Worm (Caenorhabditis elegans) whole organism, L4 larva: ENCODE results near the gene mxl-3.

Experiments
- F10B5.3 ChIP-seq: sonication (generic microtip); optimal IDR thresholded peaks from 2 replicates; lab custom pipeline; 2016; ENCODE audit warnings: mild to moderate bottlenecking, missing genetic modification characterization, missing compliant biosample characterization
- ZK546.5 ChIP-seq, 2 experiments: sonication (generic microtip); optimal IDR thresholded peaks; 2 replicates each; lab custom pipeline; 2017; ENCODE audit warnings: missing biosample characterization in 2 of 2, missing genetic modification characterization in 2 of 2
- ama-1 ChIP-seq: fragments of 150-350 bp; optimal IDR thresholded peaks from 2 replicates; lab custom pipeline; 2014; ENCODE audit warnings: inconsistent platforms, mixed read lengths
- arid-1 ChIP-seq: fragments of 200-800 bp; sonication (Bioruptor generic); conservative IDR thresholded peaks from 2 replicates; pipeline ENCODE4 v1.3.6; 2022; ENCODE audit warnings: missing genetic modification reagents, missing genetic modification characterization, missing compliant biosample characterization
- attf-4 ChIP-seq: sonication (generic microtip); optimal IDR thresholded peaks from 3 replicates; lab custom pipeline; 2017; ENCODE audit warnings: missing biosample characterization, missing genetic modification characterization
- ceh-32 ChIP-seq: sonication (generic microtip); optimal IDR thresholded peaks from 2 replicates; lab custom pipeline; 2016; ENCODE audit warnings: mild to moderate bottlenecking, missing genetic modification characterization, missing compliant biosample characterization; ENCODE audit not compliant: poor library complexity
- ceh-62 ChIP-seq: sonication (generic microtip); optimal IDR thresholded peaks from 2 replicates; lab custom pipeline; 2017; ENCODE audit warnings: missing biosample characterization, missing genetic modification characterization
- daf-12 ChIP-seq: fragments of 150-350 bp; optimal IDR thresholded peaks from 2 replicates; lab custom pipeline; 2014; ENCODE audit warnings: missing biosample characterization, missing genetic modification reagents, missing genetic modification characterization
- daf-16 ChIP-seq, 3 experiments: sonication (generic microtip); optimal IDR thresholded peaks; 2 replicates each; lab custom pipeline; 2016 to 2017; ENCODE audit warnings: missing genetic modification characterization in 3 of 3, missing genetic modification reagents in 3 of 3, mild to moderate bottlenecking in 2 of 3, missing compliant biosample characterization in 2 of 3, missing biosample characterization in 1 of 3, moderate library complexity in 1 of 3
- dmd-6 ChIP-seq: fragments of 200-800 bp; sonication (Bioruptor generic); IDR thresholded peaks from 2 replicates; pipeline ENCODE4 v1.3.6; 2022; ENCODE audit warnings: missing genetic modification reagents, missing genetic modification characterization, missing compliant biosample characterization
- dve-1 ChIP-seq: sonication (generic microtip); optimal IDR thresholded peaks from 2 replicates; lab custom pipeline; 2017; ENCODE audit warnings: antibody characterized with exemption, mild to moderate bottlenecking, missing genetic modification characterization, missing compliant biosample characterization; ENCODE audit not compliant: insufficient read depth
- gei-8 ChIP-seq: fragments of 200-800 bp; sonication (Bioruptor generic); optimal IDR thresholded peaks from 2 replicates; lab custom pipeline; 2018; ENCODE audit warnings: mild to moderate bottlenecking, missing genetic modification characterization, missing compliant biosample characterization
- hif-1 ChIP-seq, 2 experiments: sonication (generic microtip); optimal IDR thresholded peaks; 2 replicates each; lab custom pipeline; 2016 to 2017; ENCODE audit warnings: missing compliant biosample characterization in 2 of 2, missing genetic modification characterization in 2 of 2, missing genetic modification reagents in 2 of 2, missing genotype in 2 of 2, mild to moderate bottlenecking in 1 of 2
- hlh-11 ChIP-seq: fragments of 200-800 bp; sonication (Bioruptor generic); optimal IDR thresholded peaks from 2 replicates; lab custom pipeline; 2018; ENCODE audit warnings: mild to moderate bottlenecking, missing genetic modification characterization, missing compliant biosample characterization
- hlh-30 ChIP-seq: sonication (generic microtip); optimal IDR thresholded peaks from 2 replicates; lab custom pipeline; 2017; ENCODE audit warnings: antibody characterized with exemption, mild to moderate bottlenecking, missing genetic modification characterization, missing compliant biosample characterization; ENCODE audit not compliant: insufficient read depth
- jun-1 ChIP-seq: fragments of 150-350 bp; optimal IDR thresholded peaks from 2 replicates; lab custom pipeline; 2014; ENCODE audit warnings: missing biosample characterization, missing genetic modification reagents, missing genetic modification characterization
- lin-13 ChIP-seq: fragments of 150-350 bp; optimal IDR thresholded peaks from 2 replicates; lab custom pipeline; 2014; ENCODE audit warnings: missing biosample characterization, missing genetic modification reagents, missing genetic modification characterization
- lin-38 ChIP-seq: fragments of 200-800 bp; sonication (Bioruptor generic); IDR thresholded peaks from 2 replicates; pipeline ENCODE4 v1.3.6; 2022; ENCODE audit warnings: missing genetic modification reagents, missing genetic modification characterization, missing compliant biosample characterization
- lin-39 ChIP-seq: fragments of 150-350 bp; optimal IDR thresholded peaks from 2 replicates; lab custom pipeline; 2014; ENCODE audit warnings: missing biosample characterization, missing genetic modification reagents, missing genetic modification characterization
- madf-5 ChIP-seq, 2 experiments: fragments of 200-800 bp; sonication (Bioruptor generic); IDR thresholded peaks; 2 replicates each; pipeline ENCODE4 v1.3.6; 2022; ENCODE audit warnings: missing compliant biosample characterization in 2 of 2, missing genetic modification characterization in 2 of 2
- mdl-1 ChIP-seq, 2 experiments: fragments of 150-350 bp in 1 of 2; sonication (generic microtip) in 1 of 2; optimal IDR thresholded peaks; 2 replicates each; lab custom pipeline; 2014 to 2017; ENCODE audit warnings: missing biosample characterization in 2 of 2, missing genetic modification characterization in 2 of 2
- mep-1 ChIP-seq: fragments of 150-350 bp; sonication (generic microtip); optimal IDR thresholded peaks from 3 replicates; lab custom pipeline; 2014; ENCODE audit warnings: missing biosample characterization, missing genetic modification characterization
- mes-2 ChIP-seq: sonication (generic microtip); optimal IDR thresholded peaks from 2 replicates; lab custom pipeline; 2016; ENCODE audit warnings: missing genotype, mild to moderate bottlenecking, missing genetic modification characterization, missing compliant biosample characterization; ENCODE audit not compliant: poor library complexity, severe bottlenecking
- mxl-2 ChIP-seq: fragments of 200-800 bp; sonication (Bioruptor generic); conservative IDR thresholded peaks from 2 replicates; pipeline ENCODE4 v1.3.6; 2022; ENCODE audit warnings: missing genetic modification reagents, missing genetic modification characterization, missing compliant biosample characterization
- mxl-3 ChIP-seq: fragments of 200-800 bp; sonication (Bioruptor generic); optimal IDR thresholded peaks from 2 replicates; lab custom pipeline; 2018; ENCODE audit warnings: mild to moderate bottlenecking, missing genetic modification characterization, missing compliant biosample characterization
- nhr-11 ChIP-seq: fragments of 150-350 bp; optimal IDR thresholded peaks from 2 replicates; lab custom pipeline; 2014; ENCODE audit warnings: missing biosample characterization, missing genetic modification characterization
- nhr-25 ChIP-seq: sonication (generic microtip); optimal IDR thresholded peaks from 2 replicates; lab custom pipeline; 2017; ENCODE audit warnings: missing genetic modification characterization, mild to moderate bottlenecking, missing compliant biosample characterization, antibody characterized with exemption, moderate library complexity, borderline replicate concordance; ENCODE audit not compliant: insufficient read depth
- nhr-28 ChIP-seq: fragments of 150-350 bp; optimal IDR thresholded peaks from 2 replicates; lab custom pipeline; 2014; ENCODE audit warnings: missing biosample characterization, missing genetic modification characterization
- nhr-77 ChIP-seq: fragments of 150-350 bp; optimal IDR thresholded peaks from 2 replicates; lab custom pipeline; 2014; ENCODE audit warnings: missing biosample characterization, missing genetic modification characterization
- pha-4 ChIP-seq, 2 experiments: fragments of 150-350 bp in 1 of 2; fragments of 200-800 bp in 1 of 2; sonication (Bioruptor generic) in 1 of 2; IDR thresholded peaks in 1 of 2; optimal IDR thresholded peaks in 1 of 2; 2 replicates each; pipeline versions ENCODE4 v1.3.6 to Lab custom; 2014 to 2022; ENCODE audit warnings: missing genetic modification characterization in 2 of 2, missing genetic modification reagents in 2 of 2, missing biosample characterization in 1 of 2, missing compliant biosample characterization in 1 of 2
- php-3 ChIP-seq: fragments of 200-800 bp; sonication (Bioruptor generic); IDR thresholded peaks from 2 replicates; pipeline ENCODE4 v1.3.6; 2022; ENCODE audit warnings: missing genetic modification reagents, missing genetic modification characterization, missing compliant biosample characterization
- pqm-1 ChIP-seq: sonication (generic microtip); optimal IDR thresholded peaks from 2 replicates; lab custom pipeline; 2017; ENCODE audit warnings: missing biosample characterization, missing genetic modification characterization
- rbr-2 ChIP-seq: sonication (generic microtip); optimal IDR thresholded peaks from 2 replicates; lab custom pipeline; 2016; ENCODE audit warnings: missing genotype, missing genetic modification characterization, missing compliant biosample characterization
- spr-1 ChIP-seq: sonication (generic microtip); optimal IDR thresholded peaks from 2 replicates; lab custom pipeline; 2016; ENCODE audit warnings: mild to moderate bottlenecking, missing genetic modification characterization, missing compliant biosample characterization
- tra-1 ChIP-seq: fragments of 200-800 bp; sonication (Bioruptor generic); IDR thresholded peaks from 2 replicates; pipeline ENCODE4 v1.3.6; 2022; ENCODE audit warnings: missing genetic modification reagents, missing genetic modification characterization, missing compliant biosample characterization
- unc-62 ChIP-seq, 3 experiments: fragments of 150-350 bp in 1 of 3; sonication (generic microtip); optimal IDR thresholded peaks in 2 of 3; peaks in 1 of 3; 1 replicate in 1 of 3; 2 replicates in 2 of 3; lab custom pipeline; 2014 to 2017; ENCODE audit warnings: missing biosample characterization in 3 of 3, missing genetic modification characterization in 3 of 3, missing genetic modification reagents in 3 of 3, missing genotype in 1 of 3
- zip-2 ChIP-seq: fragments of 150-350 bp; optimal IDR thresholded peaks from 2 replicates; lab custom pipeline; 2014; ENCODE audit warnings: missing biosample characterization, missing genetic modification characterization
- ztf-7 ChIP-seq: fragments of 150-350 bp; optimal IDR thresholded peaks from 2 replicates; lab custom pipeline; 2014; ENCODE audit warnings: missing biosample characterization, missing genetic modification characterization

Gene mxl-3

DNA sequence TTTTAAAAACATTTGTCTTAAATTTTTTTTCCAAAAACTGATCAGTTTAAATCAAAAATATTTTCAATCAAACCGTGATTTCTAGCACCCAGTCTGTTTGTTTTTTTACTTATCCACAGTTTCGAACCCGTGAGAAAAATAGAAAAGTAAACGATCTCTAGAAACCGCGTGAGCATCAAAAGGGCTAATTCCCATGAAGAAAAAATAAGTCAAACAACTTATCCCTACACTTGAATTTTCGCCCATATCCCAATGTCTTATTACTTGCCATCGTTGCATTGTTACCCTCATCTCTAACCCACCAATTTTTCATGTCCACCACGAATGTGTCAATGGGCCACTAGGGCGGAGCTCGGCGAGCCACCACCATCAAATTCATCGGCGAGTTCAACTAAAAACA, 12.9 kb downstream of the mxl-3 start, which contains the start of gene ptr-24:
TSS of gene ptr-24 (plus strand) at position 301 of the 400 bp plus-strand sequence.
- TF ChIP-seq pha-4 (GFP tag; IDR thresholded peaks at IDR 0.05; lab: Robert Waterston, UW), result no peak
- TF ChIP-seq pha-4 (tag; optimal IDR thresholded peaks at IDR 0.05; lab: Kevin White, UChicago), result no peak
- TF ChIP-seq unc-62 (GFP tag; optimal IDR thresholded peaks at IDR 0.05 in 1 of 2; lab: Kevin White, UChicago), result peak in 1 of 2 experiments; percentile 83
- TF ChIP-seq unc-62 (tag; optimal IDR thresholded peaks at IDR 0.05; lab: Kevin White, UChicago), result no peak

DNA sequence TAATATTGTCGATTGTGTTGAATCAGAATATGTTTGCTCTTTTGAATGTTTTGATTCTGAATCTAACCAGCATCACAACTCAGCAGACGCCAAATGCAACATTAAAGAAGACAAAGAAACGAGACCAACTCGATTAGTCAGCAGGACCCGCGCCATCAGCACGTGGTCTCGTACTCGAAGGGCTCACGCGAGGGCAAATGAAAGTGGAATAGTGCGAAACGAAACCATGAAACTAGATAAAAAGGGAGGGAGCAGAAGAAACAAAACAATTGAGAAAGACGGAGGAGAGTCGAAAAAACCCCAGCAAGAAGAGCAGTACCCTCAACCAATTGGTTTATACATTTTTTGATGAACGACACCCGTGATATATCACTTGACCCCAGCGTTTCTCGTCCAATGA, 13.6 kb downstream of the mxl-3 start:
- TF ChIP-seq hlh-11 (peak; percentile 9), rbr-2 (tag; lab: Kevin White, UChicago) (no peak), daf-12 (tag; lab: Kevin White, UChicago) (no peak), hif-1 (tag; optimal IDR thresholded peaks at IDR 0.05; lab: Kevin White, UChicago) (no peak), madf-5 (GFP tag; IDR thresholded peaks at IDR 0.05; lab: Robert Waterston, UW) (no peak), mdl-1 (tag; optimal IDR thresholded peaks at IDR 0.05; lab: Kevin White, UChicago) (peak in 1 of 2 experiments; percentile 41), nhr-25 (tag; lab: Kevin White, UChicago) (no peak), ztf-7 (no peak), F10B5.3 (tag; lab: Kevin White, UChicago) (no peak), spr-1 (tag; lab: Kevin White, UChicago) (no peak), nhr-11 (tag; lab: Kevin White, UChicago) (no peak), lin-38 (GFP tag; lab: Robert Waterston, UW) (no peak), mes-2 (tag; lab: Kevin White, UChicago) (no peak), attf-4 (tag; lab: Kevin White, UChicago) (no peak), ZK546.5 (tag; optimal IDR thresholded peaks at IDR 0.05; lab: Kevin White, UChicago) (no peak), unc-62 (GFP tag; optimal IDR thresholded peaks at IDR 0.05 in 1 of 2; lab: Kevin White, UChicago) (no peak), unc-62 (tag; optimal IDR thresholded peaks at IDR 0.05; lab: Kevin White, UChicago) (no peak), ama-1 (lab: Kevin White, UChicago) (no peak), arid-1 (no peak), mxl-2 (no peak), ceh-32 (tag; lab: Kevin White, UChicago) (no peak), zip-2 (tag; lab: Kevin White, UChicago) (no peak), jun-1 (tag; lab: Kevin White, UChicago) (no peak), hlh-30 (tag; lab: Kevin White, UChicago) (peak; percentile 65)

DNA sequence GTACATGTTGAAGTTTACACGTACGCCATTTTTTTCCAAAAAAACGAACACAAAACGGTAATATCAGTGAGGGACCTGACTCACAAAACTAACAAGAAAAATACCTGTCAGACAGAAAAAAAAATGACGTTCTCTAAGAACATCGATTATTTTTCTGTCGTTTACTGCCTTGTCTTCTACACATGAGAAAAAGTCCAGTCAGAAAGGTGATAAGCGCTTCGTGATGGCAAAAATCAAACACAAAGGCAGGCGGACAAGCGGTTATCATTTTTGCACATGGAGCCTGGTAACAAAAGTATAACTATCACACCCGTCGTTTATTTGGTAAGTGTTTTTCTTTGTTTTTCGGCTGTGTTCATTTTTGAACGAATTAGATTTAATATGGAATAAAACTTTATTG, 16.8 kb downstream of the mxl-3 start, which contains the start of gene F46G10.4:
TSS of gene F46G10.4 (plus strand) at position 212 of the 400 bp plus-strand sequence.
- TF ChIP-seq php-3 (GFP tag; lab: Robert Waterston, UW), result 0 out of 2 replicates have a peak, but pooled peaks have one; percentile 23
- no peak for TF ChIP-seq gei-8 (GFP tag; lab: Kevin White, UChicago)
- no peak for TF ChIP-seq lin-13 (GFP tag; lab: Kevin White, UChicago)
- TF ChIP-seq ceh-62 (tag; lab: Kevin White, UChicago), result no peak
- peak; percentile 61 for TF ChIP-seq nhr-77 (tag; lab: Kevin White, UChicago)
- no peak for TF ChIP-seq mep-1 (tag; lab: Kevin White, UChicago)
- TF ChIP-seq dve-1 (tag; lab: Kevin White, UChicago), result peak; percentile 50
- peak; percentile 55 for TF ChIP-seq nhr-28 (tag; lab: Kevin White, UChicago)
- TF ChIP-seq hlh-11, result peak; percentile 79
- TF ChIP-seq mdl-1 (tag; optimal IDR thresholded peaks at IDR 0.05; lab: Kevin White, UChicago), result peak in 1 of 2 experiments; percentile 41
- TF ChIP-seq lin-39 (tag; lab: Kevin White, UChicago), result no peak
- peak; percentile 8 for TF ChIP-seq mxl-3 (GFP tag; lab: Kevin White, UChicago)
- TF ChIP-seq hlh-30 (tag; lab: Kevin White, UChicago), result peak; percentile 3
- TF ChIP-seq lin-38 (GFP tag; lab: Robert Waterston, UW), result no peak
- peak; percentile 79 for TF ChIP-seq dmd-6 (GFP tag; lab: Robert Waterston, UW)
- TF ChIP-seq tra-1 (GFP tag; lab: Robert Waterston, UW), result 0 out of 2 replicates have a peak, but pooled peaks have one; percentile 29
- peak; percentile 90 for TF ChIP-seq pqm-1 (tag; lab: Kevin White, UChicago)
- TF ChIP-seq daf-16 (GFP tag; optimal IDR thresholded peaks at IDR 0.05; lab: Kevin White, UChicago), result no peak
- peak; percentile 81 for TF ChIP-seq daf-16 (tag; optimal IDR thresholded peaks at IDR 0.05; lab: Kevin White, UChicago)
